Worm (Caenorhabditis elegans) whole organism, early embryonic: Measurements from ENCODE around the gene sdz-8.

ENCODE experiments used
- flt-1 ChIP-seq: fragments of 200-800 bp; sonication (Bioruptor generic); IDR thresholded peaks from 2 replicates; pipeline ENCODE4 v1.3.6; 2022; ENCODE audit warnings: missing genetic modification characterization, missing compliant biosample characterization
- hnd-1 ChIP-seq: sonication (generic microtip); optimal IDR thresholded peaks from 2 replicates; lab custom pipeline; 2016; ENCODE audit warnings: missing genetic modification characterization, missing compliant biosample characterization
- tra-4 ChIP-seq: sonication (generic microtip); optimal IDR thresholded peaks from 2 replicates; lab custom pipeline; 2017; ENCODE audit warnings: missing genetic modification characterization, missing compliant biosample characterization

DNA sequence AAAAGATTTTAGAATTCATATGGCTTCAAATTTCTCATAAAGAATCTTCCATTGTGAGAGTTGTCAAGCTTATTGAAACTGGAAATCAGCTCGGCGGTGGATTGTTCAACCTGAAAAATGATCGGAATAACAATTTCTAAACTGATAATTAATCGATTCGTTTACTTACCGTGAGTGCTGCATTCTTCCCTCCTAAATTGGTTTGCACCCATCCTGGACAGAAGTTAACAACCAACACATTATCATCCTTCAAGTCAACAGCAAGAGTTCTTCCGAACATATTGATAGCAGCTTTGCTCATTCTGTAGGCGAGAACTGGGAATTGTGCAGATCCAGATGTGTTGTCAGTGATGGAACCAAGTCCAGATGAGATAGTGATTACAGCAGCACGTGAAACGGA lies 846 bp downstream of the sdz-8 start:
- no peak for TF ChIP-seq tra-4
- TF ChIP-seq hnd-1, result no peak
- no peak for TF ChIP-seq flt-1 (GFP tag; lab: Robert Waterston, UW)
